Fruit fly (Drosophila melanogaster): ENCODE measurements around the gene Elys.

Gene Elys

dm6 chrX:19604997-19605396 is 47.1 kb upstream of the Elys start, which contains the start of gene CG14207 (continued):
- peak; percentile 34 for TF ChIP-seq Sox14 (GFP tag; optimal IDR thresholded peaks at IDR 0.05)
- peak; percentile 2 for TF ChIP-seq CG3919 (GFP tag; optimal IDR thresholded peaks at IDR 0.05)
- TF ChIP-seq ss (GFP tag; optimal IDR thresholded peaks at IDR 0.05) = peak; percentile 2 to 10
- no peak for TF ChIP-seq Lpt (GFP tag; optimal IDR thresholded peaks at IDR 0.05)

dm6 chrX:19605915-19606314 is 46.2 kb upstream of the Elys start:
- TF ChIP-seq CG4318 (GFP tag; optimal IDR thresholded peaks at IDR 0.05) = no peak
- no peak for TF ChIP-seq Eip93F (GFP tag; optimal IDR thresholded peaks at IDR 0.05)
- no peak for TF ChIP-seq CG1621 (tag; optimal IDR thresholded peaks at IDR 0.05)
- peak; percentile 37 for TF ChIP-seq fkh (GFP tag; optimal IDR thresholded peaks at IDR 0.05)
- peak; percentile 10 for TF ChIP-seq net (GFP tag; optimal IDR thresholded peaks at IDR 0.05)

- TF ChIP-seq CG6854 (GFP tag; optimal IDR thresholded peaks at IDR 0.05) = no peak
- TF ChIP-seq Ets96B (tag; optimal IDR thresholded peaks at IDR 0.05) = no peak
- TF ChIP-seq CG6163 (GFP tag; IDR thresholded peaks at IDR 0.05) = no peak
- TF ChIP-seq Blimp-1 (GFP tag; optimal IDR thresholded peaks at IDR 0.05) = no peak
- TF ChIP-seq CG8319 (GFP tag; optimal IDR thresholded peaks at IDR 0.05) = no peak
- TF ChIP-seq CG7368 (GFP tag; optimal IDR thresholded peaks at IDR 0.05) = no peak
- TF ChIP-seq eg (GFP tag; IDR thresholded peaks at IDR 0.05) = no peak
- TF ChIP-seq topi (GFP tag; optimal IDR thresholded peaks at IDR 0.05) = no peak
- no peak for TF ChIP-seq CG11902 (GFP tag; optimal IDR thresholded peaks at IDR 0.05)
- no peak for TF ChIP-seq CG4318 (GFP tag; optimal IDR thresholded peaks at IDR 0.05)
- no peak for TF ChIP-seq Met (GFP tag; optimal IDR thresholded peaks at IDR 0.05)
- TF ChIP-seq svp (GFP tag) = no peak
- TF ChIP-seq Lpt (GFP tag; optimal IDR thresholded peaks at IDR 0.05) = no peak
- no peak for TF ChIP-seq CG15336 (GFP tag; IDR thresholded peaks at IDR 0.05)
- no peak for TF ChIP-seq CG8119 (GFP tag; IDR thresholded peaks at IDR 0.05)
- no peak for TF ChIP-seq lz (GFP tag; optimal IDR thresholded peaks at IDR 0.05)
- TF ChIP-seq Sox15 (GFP tag; optimal IDR thresholded peaks at IDR 0.05) = no peak
- no peak for TF ChIP-seq CG11762 (GFP tag; optimal IDR thresholded peaks at IDR 0.05; ENCODE audit: insufficient read depth)
Measured at dm6 chrX:19606558-19606957, 45.5 kb upstream of the Elys start.

dm6 chrX:19606971-19607370 is 45.1 kb upstream of the Elys start:
- TF ChIP-seq Ets21C (GFP tag; optimal IDR thresholded peaks at IDR 0.05) = no peak
- peak; percentile 77 for TF ChIP-seq svp (GFP tag)

dm6 chrX:19608042-19608609 is 44.0 kb upstream of the Elys start:
- TF ChIP-seq Blimp-1 (GFP tag; optimal IDR thresholded peaks at IDR 0.05) (no peak), fkh (GFP tag; optimal IDR thresholded peaks at IDR 0.05) (peak; percentile 77), Eip78C (GFP tag) (peak; percentile 18), vri (GFP tag; optimal IDR thresholded peaks at IDR 0.05) (peak; percentile 57), eg (GFP tag; IDR thresholded peaks at IDR 0.05) (no peak)

- TF ChIP-seq spab (GFP tag; optimal IDR thresholded peaks at IDR 0.05) = no peak
- TF ChIP-seq CG34406 (GFP tag; optimal IDR thresholded peaks at IDR 0.05) = no peak
- no peak for TF ChIP-seq CG11902 (GFP tag; optimal IDR thresholded peaks at IDR 0.05)
- TF ChIP-seq CG8632 (GFP tag; optimal IDR thresholded peaks at IDR 0.05) = no peak
- TF ChIP-seq CG15336 (GFP tag; IDR thresholded peaks at IDR 0.05) = no peak
- no peak for TF ChIP-seq Sox14 (GFP tag; optimal IDR thresholded peaks at IDR 0.05)
- TF ChIP-seq CG9139 (GFP tag; optimal IDR thresholded peaks at IDR 0.05) = no peak
- TF ChIP-seq esn (GFP tag; optimal IDR thresholded peaks at IDR 0.05) = no peak
- TF ChIP-seq vri (GFP tag; optimal IDR thresholded peaks at IDR 0.05) = no peak
Measured at dm6 chrX:19611226-19611625, 40.9 kb upstream of the Elys start, which contains the start of the genes Shawn and Tyler. Shawn (plus strand) TSS chrX:19611526. Tyler (plus strand) TSS chrX:19611526.
